Worm (Caenorhabditis elegans): ENCODE results near the gene sftd-3.
A peak's percentile ranks its signal among the peaks of the same experiment; 100 is the strongest.

Gene sftd-3

ce11 chrII:8964049-8964448 is at the start of gene sftd-3:
sftd-3 (minus strand) TSS chrII:8964149.
- TF ChIP-seq xbp-1 (tag; optimal IDR thresholded peaks at IDR 0.05), result no peak
- no peak for TF ChIP-seq lsy-2 (tag; optimal IDR thresholded peaks at IDR 0.05)
- no peak for TF ChIP-seq snpc-4 (tag; optimal IDR thresholded peaks at IDR 0.05)
- TF ChIP-seq hlh-4 (tag; optimal IDR thresholded peaks at IDR 0.05), result no peak
- no peak for TF ChIP-seq hlh-17 (GFP tag; optimal IDR thresholded peaks at IDR 0.05; ENCODE audit: borderline replicate concordance)
- no peak for TF ChIP-seq pag-3 (tag; optimal IDR thresholded peaks at IDR 0.05; ENCODE audit: borderline replicate concordance, insufficient read depth)
- TF ChIP-seq vab-15 (tag; optimal IDR thresholded peaks at IDR 0.05), result no peak
- TF ChIP-seq rnt-1 (tag; optimal IDR thresholded peaks at IDR 0.05), result no peak
- no peak for TF ChIP-seq unc-98 (GFP tag; IDR thresholded peaks at IDR 0.05)
- no peak for TF ChIP-seq snu-23 (GFP tag; optimal IDR thresholded peaks at IDR 0.05)
- TF ChIP-seq isw-1 (GFP tag; IDR thresholded peaks at IDR 0.05), result no peak
- no peak for TF ChIP-seq pax-3 (tag; optimal IDR thresholded peaks at IDR 0.05)
- no peak for TF ChIP-seq aly-2 (tag; optimal IDR thresholded peaks at IDR 0.05)
- TF ChIP-seq nhr-90 (tag; optimal IDR thresholded peaks at IDR 0.05; ENCODE audit: poor library complexity), result no peak

ce11 chrII:9013341-9013740 is 49.4 kb upstream of the sftd-3 start:
- TF ChIP-seq egl-13 (tag; optimal IDR thresholded peaks at IDR 0.05) (peak; percentile 2), blmp-1 (tag; optimal IDR thresholded peaks at IDR 0.05) (no peak), nhr-71 (tag; optimal IDR thresholded peaks at IDR 0.05) (peak; percentile 49), nhr-77 (tag; optimal IDR thresholded peaks at IDR 0.05) (no peak), nhr-84 (tag; optimal IDR thresholded peaks at IDR 0.05) (no peak), lsy-2 (tag; optimal IDR thresholded peaks at IDR 0.05) (peak in 1 of 2 experiments; percentile 0), irx-1 (tag; optimal IDR thresholded peaks at IDR 0.05) (peak; percentile 1), unc-62 (GFP tag; optimal IDR thresholded peaks at IDR 0.05) (no peak), mdl-1 (tag; optimal IDR thresholded peaks at IDR 0.05) (peak in 1 of 2 experiments; percentile 75), nhr-20 (tag; optimal IDR thresholded peaks at IDR 0.05) (peak; percentile 14), tbx-2 (tag; optimal IDR thresholded peaks at IDR 0.05) (peak; percentile 10), lin-35 (GFP tag; optimal IDR thresholded peaks at IDR 0.05) (no peak), ceh-8 (GFP tag; optimal IDR thresholded peaks at IDR 0.05) (no peak), fkh-8 (tag; optimal IDR thresholded peaks at IDR 0.05) (peak; percentile 67), lin-13 (GFP tag; optimal IDR thresholded peaks at IDR 0.05) (no peak), fkh-10 (GFP tag; optimal IDR thresholded peaks at IDR 0.05) (no peak), lin-14 (GFP tag; optimal IDR thresholded peaks at IDR 0.05) (peak; percentile 67), C34B4.2 (tag; optimal IDR thresholded peaks at IDR 0.05) (no peak), nhr-47 (tag; optimal IDR thresholded peaks at IDR 0.05) (peak; percentile 19), efl-1 (optimal IDR thresholded peaks at IDR 0.05) (no peak), efl-1 (GFP tag; optimal IDR thresholded peaks at IDR 0.05 in 1 of 2) (peak in 1 of 2 experiments; percentile 93), xbp-1 (tag; optimal IDR thresholded peaks at IDR 0.05) (peak; percentile 30), swsn-7 (tag; optimal IDR thresholded peaks at IDR 0.05) (peak; percentile 16)

- TF ChIP-seq ceh-82 (tag; optimal IDR thresholded peaks at IDR 0.05) (peak in 1 of 3 experiments; percentile 12), lin-14 (GFP tag; optimal IDR thresholded peaks at IDR 0.05) (peak; percentile 74), elt-2 (tag; optimal IDR thresholded peaks at IDR 0.05) (no peak)
Measured at ce11 chrII:9010708-9011107, 46.8 kb upstream of the sftd-3 start.

Data from whole organism, L1 larva.